Worm (Caenorhabditis elegans): Measurements from ENCODE around the gene K03B4.1.
A peak's percentile ranks its signal among the peaks of the same experiment; 100 is the strongest.

K03B4.1 gene

DNA sequence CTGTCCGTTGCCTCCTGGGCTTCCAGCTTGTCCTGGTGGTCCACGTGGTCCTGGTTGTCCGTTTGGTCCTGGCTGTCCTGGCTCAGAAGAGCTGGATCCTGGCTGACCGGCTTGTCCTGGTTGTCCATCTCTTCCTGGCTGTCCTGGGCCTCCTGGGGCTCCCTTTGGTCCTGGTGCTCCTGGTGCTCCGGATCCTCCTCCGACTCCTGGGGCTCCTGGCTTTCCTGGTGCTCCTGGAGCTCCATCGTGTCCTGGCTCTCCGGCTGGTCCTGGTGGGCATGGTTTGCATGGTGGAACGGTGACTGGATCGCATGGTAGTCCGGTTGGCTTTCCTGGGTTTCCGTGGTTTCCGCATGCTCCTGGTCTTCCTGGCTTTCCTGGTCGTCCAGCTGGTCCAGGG is 36.0 kb upstream of the K03B4.1 start:
- TF ChIP-seq mec-3 (tag; optimal IDR thresholded peaks at IDR 0.05; ENCODE audit: borderline replicate concordance) (peak; percentile 13), elt-4 (tag; optimal IDR thresholded peaks at IDR 0.05) (peak; percentile 26), ceh-6 (GFP tag; optimal IDR thresholded peaks at IDR 0.05) (no peak)

ce11 chrV:4653871-4654605 is 35.1 kb upstream of the K03B4.1 start, which contains the start of the genes col-139 and F41F3.1:
Gene col-139 (minus strand): TSS chrV:4653971.
Gene F41F3.1 (plus strand): TSS chrV:4654555.
- TF ChIP-seq hlh-8 (tag; optimal IDR thresholded peaks at IDR 0.05) (no peak), C38D4.7 (GFP tag; optimal IDR thresholded peaks at IDR 0.05) (no peak), ceh-34 (tag; optimal IDR thresholded peaks at IDR 0.05) (no peak), pros-1 (tag; optimal IDR thresholded peaks at IDR 0.05) (no peak), hlh-30 (tag; optimal IDR thresholded peaks at IDR 0.05; ENCODE audit: insufficient read depth) (no peak), ttx-3 (tag; optimal IDR thresholded peaks at IDR 0.05) (no peak), ceh-14 (tag; optimal IDR thresholded peaks at IDR 0.05) (no peak), ceh-9 (tag; optimal IDR thresholded peaks at IDR 0.05) (no peak), npax-4 (tag; optimal IDR thresholded peaks at IDR 0.05) (no peak), fax-1 (tag; optimal IDR thresholded peaks at IDR 0.05) (no peak), dmd-4 (tag; optimal IDR thresholded peaks at IDR 0.05; ENCODE audit: borderline replicate concordance) (no peak), hlh-15 (tag; optimal IDR thresholded peaks at IDR 0.05) (no peak), lin-11 (tag; optimal IDR thresholded peaks at IDR 0.05) (no peak), unc-86 (tag; optimal IDR thresholded peaks at IDR 0.05) (no peak), hlh-13 (GFP tag; optimal IDR thresholded peaks at IDR 0.05) (no peak)

ce11 chrV:4655175-4655574 is 34.0 kb upstream of the K03B4.1 start, which contains the start of gene F41F3.9:
Gene F41F3.9 (plus strand): TSS chrV:4655475.
- TF ChIP-seq odd-2 (tag; optimal IDR thresholded peaks at IDR 0.05), result no peak
- no peak for TF ChIP-seq eyg-1 (tag; optimal IDR thresholded peaks at IDR 0.05)
- TF ChIP-seq unc-86 (tag; optimal IDR thresholded peaks at IDR 0.05), result no peak
- no peak for TF ChIP-seq mec-3 (tag; optimal IDR thresholded peaks at IDR 0.05; ENCODE audit: borderline replicate concordance)
- no peak for TF ChIP-seq ceh-2 (tag; optimal IDR thresholded peaks at IDR 0.05)
- TF ChIP-seq ama-1 (optimal IDR thresholded peaks at IDR 0.05), result no peak
- no peak for TF ChIP-seq hlh-15 (tag; optimal IDR thresholded peaks at IDR 0.05)
- TF ChIP-seq K09A11.1 (tag; optimal IDR thresholded peaks at IDR 0.05; ENCODE audit: insufficient read depth), result no peak
- TF ChIP-seq gmeb-2 (tag; optimal IDR thresholded peaks at IDR 0.05), result no peak
- TF ChIP-seq hlh-8 (tag; optimal IDR thresholded peaks at IDR 0.05), result no peak
- no peak for TF ChIP-seq fkh-6 (tag; optimal IDR thresholded peaks at IDR 0.05)
- TF ChIP-seq pag-3 (tag; optimal IDR thresholded peaks at IDR 0.05; ENCODE audit: borderline replicate concordance), result no peak
- TF ChIP-seq sox-4 (tag; optimal IDR thresholded peaks at IDR 0.05), result no peak
- TF ChIP-seq C08G9.2 (tag; optimal IDR thresholded peaks at IDR 0.05), result no peak

DNA sequence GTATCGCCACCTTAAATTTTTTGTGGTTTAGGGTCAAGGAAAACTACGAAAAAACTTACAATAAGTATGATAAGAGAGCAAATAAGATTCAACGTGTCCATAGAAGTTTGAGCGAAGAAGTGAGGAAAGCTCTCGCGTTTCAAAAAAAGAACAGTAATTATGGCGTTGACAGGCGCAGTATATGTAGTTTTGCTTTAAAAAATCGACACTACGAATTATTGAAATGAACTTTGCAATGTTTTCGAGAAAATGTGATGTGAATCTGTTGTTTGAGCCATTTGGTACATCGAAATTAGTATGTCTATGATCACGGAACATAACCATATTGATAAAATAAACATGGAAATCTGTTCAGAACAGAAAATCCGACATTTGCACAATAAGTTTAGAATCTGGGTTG is 26.7 kb upstream of the K03B4.1 start, which contains the start of gene srx-74:
TSS of gene srx-74 (minus strand) at position 101 of the 400 bp plus-strand sequence.
- TF ChIP-seq ceh-24 (tag; optimal IDR thresholded peaks at IDR 0.05), result no peak
- TF ChIP-seq pha-4 (tag; optimal IDR thresholded peaks at IDR 0.05), result no peak
- no peak for TF ChIP-seq hlh-13 (GFP tag; optimal IDR thresholded peaks at IDR 0.05)
- no peak for TF ChIP-seq unc-3 (GFP tag; conservative IDR thresholded peaks at IDR 0.05)
- no peak for TF ChIP-seq unc-3 (tag; optimal IDR thresholded peaks at IDR 0.05)
- no peak for TF ChIP-seq hlh-15 (tag; optimal IDR thresholded peaks at IDR 0.05)
- TF ChIP-seq ceh-22 (tag; optimal IDR thresholded peaks at IDR 0.05), result no peak
- TF ChIP-seq pros-1 (tag; optimal IDR thresholded peaks at IDR 0.05), result no peak
- TF ChIP-seq ets-4 (tag; optimal IDR thresholded peaks at IDR 0.05), result no peak
- no peak for TF ChIP-seq eyg-1 (tag; optimal IDR thresholded peaks at IDR 0.05)
- no peak for TF ChIP-seq ceh-30 (tag; optimal IDR thresholded peaks at IDR 0.05)
- no peak for TF ChIP-seq dve-1 (tag; optimal IDR thresholded peaks at IDR 0.05)
- TF ChIP-seq hlh-30 (tag; optimal IDR thresholded peaks at IDR 0.05; ENCODE audit: insufficient read depth), result no peak
